Fruit fly (Drosophila melanogaster) whole organism, embryonic: Measurements from ENCODE around the gene Rpn10.

Source experiments
- CG12219 ChIP-seq: fragments of 200-800 bp; sonication (Bioruptor generic); optimal IDR thresholded peaks from 3 replicates; lab custom pipeline; 2018; ENCODE audit warnings: missing biosample characterization, mild to moderate bottlenecking, missing genetic modification characterization
- CG13287 ChIP-seq: fragments of 200-800 bp; sonication (Bioruptor generic); IDR thresholded peaks from 2 replicates; pipeline ENCODE4 v1.3.6; 2022; ENCODE audit warnings: missing biosample characterization, missing genetic modification characterization; ENCODE audit not compliant: partially characterized antibody
- CG13894 ChIP-seq: fragments of 200-800 bp; sonication (Bioruptor generic); optimal IDR thresholded peaks from 3 replicates; lab custom pipeline; 2018; ENCODE audit warnings: missing biosample characterization, mild to moderate bottlenecking, missing genetic modification characterization, moderate library complexity
- CG15601 ChIP-seq: fragments of 200-800 bp; sonication (Bioruptor generic); optimal IDR thresholded peaks from 3 replicates; lab custom pipeline; 2019; ENCODE audit warnings: missing biosample characterization, mild to moderate bottlenecking, missing genetic modification characterization, moderate library complexity
- CG17186 ChIP-seq: fragments of 200-800 bp; sonication (Bioruptor generic); optimal IDR thresholded peaks from 3 replicates; lab custom pipeline; 2017; ENCODE audit warnings: missing biosample characterization, missing genetic modification reagents, missing genetic modification characterization
- CG17359 ChIP-seq: fragments of 200-800 bp; sonication (Bioruptor generic); optimal IDR thresholded peaks from 3 replicates; lab custom pipeline; 2018; ENCODE audit warnings: missing biosample characterization, mild to moderate bottlenecking, missing genetic modification characterization, moderate library complexity
- CG17802 ChIP-seq: fragments of 200-800 bp; sonication (Bioruptor generic); optimal IDR thresholded peaks from 2 replicates; lab custom pipeline; 2018; ENCODE audit warnings: missing biosample characterization, mild to moderate bottlenecking, missing genetic modification characterization, moderate library complexity
- CG18619 ChIP-seq: fragments of 200-800 bp; sonication (Bioruptor generic); optimal IDR thresholded peaks from 3 replicates; lab custom pipeline; 2017; ENCODE audit warnings: missing biosample characterization, mild to moderate bottlenecking, missing genetic modification characterization
- CG2678 ChIP-seq: fragments of 200-800 bp; sonication (Bioruptor generic); optimal IDR thresholded peaks from 3 replicates; lab custom pipeline; 2019; ENCODE audit warnings: missing biosample characterization, mild to moderate bottlenecking, missing genetic modification characterization, moderate library complexity
- CG2889 ChIP-seq: fragments of 200-800 bp; sonication (Bioruptor generic); IDR thresholded peaks from 3 replicates; pipeline ENCODE4 v1.3.6; 2022; ENCODE audit warnings: missing biosample characterization, missing genetic modification characterization
- CG31224 ChIP-seq: fragments of 200-800 bp; sonication (Bioruptor generic); IDR thresholded peaks from 2 replicates; pipeline ENCODE4 v1.3.6; 2022; ENCODE audit warnings: missing biosample characterization, missing genetic modification characterization
- CG31388 ChIP-seq: fragments of 200-800 bp; sonication (Bioruptor generic); optimal IDR thresholded peaks from 2 replicates; lab custom pipeline; 2016; ENCODE audit warnings: missing biosample characterization, missing genetic modification characterization
- CG6254 ChIP-seq: fragments of 200-800 bp; sonication (Bioruptor generic); optimal IDR thresholded peaks from 3 replicates; lab custom pipeline; 2017; ENCODE audit warnings: mild to moderate bottlenecking, missing biosample characterization, missing genetic modification reagents, missing genetic modification characterization
- CG7357 ChIP-seq: fragments of 200-800 bp; sonication (Bioruptor generic); IDR thresholded peaks from 3 replicates; pipeline ENCODE4 v1.3.6; 2022; ENCODE audit warnings: missing biosample characterization, missing genetic modification characterization
- CG7556 ChIP-seq: fragments of 200-800 bp; sonication (Bioruptor generic); optimal IDR thresholded peaks from 2 replicates; lab custom pipeline; 2017; ENCODE audit warnings: missing biosample characterization, mild to moderate bottlenecking, missing genetic modification characterization
- CG7928 ChIP-seq: fragments of 200-800 bp; sonication (Bioruptor generic); optimal IDR thresholded peaks from 2 replicates; lab custom pipeline; 2017; ENCODE audit warnings: missing biosample characterization, mild to moderate bottlenecking, missing genetic modification characterization
- CG8944 ChIP-seq: fragments of 200-800 bp; sonication (Bioruptor generic); optimal IDR thresholded peaks from 3 replicates; lab custom pipeline; 2016; ENCODE audit warnings: missing biosample characterization, missing genetic modification characterization
- Chrac-16 ChIP-seq: fragments of 200-800 bp; sonication (Bioruptor generic); optimal IDR thresholded peaks from 3 replicates; lab custom pipeline; 2016; ENCODE audit warnings: missing biosample characterization, missing genetic modification characterization
- MESR4 ChIP-seq: fragments of 200-800 bp; sonication (Bioruptor generic); optimal IDR thresholded peaks from 2 replicates; lab custom pipeline; 2018; ENCODE audit warnings: missing biosample characterization, mild to moderate bottlenecking, missing genetic modification characterization, moderate library complexity
- Max ChIP-seq: fragments of 200-800 bp; sonication (Bioruptor generic); optimal IDR thresholded peaks from 2 replicates; lab custom pipeline; 2016; ENCODE audit warnings: missing biosample characterization, mild to moderate bottlenecking, missing genetic modification characterization
- PHDP ChIP-seq: fragments of 200-800 bp; sonication (Bioruptor generic); optimal IDR thresholded peaks from 3 replicates; lab custom pipeline; 2018; ENCODE audit warnings: missing biosample characterization, mild to moderate bottlenecking, missing genetic modification characterization, moderate library complexity
- Rx ChIP-seq: fragments of 200-800 bp; sonication (Bioruptor generic); IDR thresholded peaks from 2 replicates; pipeline ENCODE4 v1.3.6; 2022; ENCODE audit warnings: missing biosample characterization, missing genetic modification characterization
- Sin3A ChIP-seq: fragments of >200 bp; optimal IDR thresholded peaks from 2 replicates; lab custom pipeline; 2018
- Trl ChIP-seq, 3 experiments: fragments of >200 bp in 2 of 3; fragments of 200-800 bp in 1 of 3; sonication (Bioruptor generic) in 1 of 3; optimal IDR thresholded peaks; 2 replicates in 1 of 3; 3 replicates in 2 of 3; lab custom pipeline; 2016 to 2017; ENCODE audit warnings: missing biosample characterization in 1 of 3, missing genetic modification characterization in 1 of 3
- ap ChIP-seq: fragments of 200-800 bp; sonication (Bioruptor generic); IDR thresholded peaks from 2 replicates; pipeline ENCODE4 v1.3.6; 2022; ENCODE audit warnings: missing biosample characterization, missing genetic modification characterization
- bsh ChIP-seq, 2 experiments: fragments of 200-800 bp; sonication (Bioruptor generic); optimal IDR thresholded peaks; 2 replicates each; lab custom pipeline; 2017 to 2018; ENCODE audit warnings: mild to moderate bottlenecking in 2 of 2, missing biosample characterization in 2 of 2, missing genetic modification characterization in 2 of 2, moderate library complexity in 1 of 2
- da ChIP-seq: fragments of 200-800 bp; sonication (Bioruptor generic); optimal IDR thresholded peaks from 2 replicates; lab custom pipeline; 2016; ENCODE audit warnings: missing biosample characterization, missing genetic modification characterization
- danr ChIP-seq: fragments of 200-800 bp; sonication (Bioruptor generic); IDR thresholded peaks from 2 replicates; pipeline ENCODE4 v1.3.6; 2022; ENCODE audit warnings: missing biosample characterization, missing genetic modification characterization
- dati ChIP-seq: fragments of 200-800 bp; sonication (Bioruptor generic); IDR thresholded peaks from 2 replicates; pipeline ENCODE4 v1.3.6; 2022; ENCODE audit warnings: missing biosample characterization, missing genetic modification characterization
- emc ChIP-seq: fragments of 200-800 bp; sonication (Bioruptor generic); optimal IDR thresholded peaks from 2 replicates; lab custom pipeline; 2016; ENCODE audit warnings: missing biosample characterization, missing genetic modification characterization
- ems ChIP-seq: fragments of 200-800 bp; sonication (Bioruptor generic); optimal IDR thresholded peaks from 3 replicates; lab custom pipeline; 2016; ENCODE audit warnings: missing biosample characterization, missing genetic modification characterization
- eyg ChIP-seq: fragments of 200-800 bp; sonication (Bioruptor generic); optimal IDR thresholded peaks from 3 replicates; lab custom pipeline; 2016; ENCODE audit warnings: missing biosample characterization, missing genetic modification characterization
- gcm ChIP-seq: fragments of 200-800 bp; sonication (Bioruptor generic); optimal IDR thresholded peaks from 2 replicates; lab custom pipeline; 2019; ENCODE audit warnings: missing biosample characterization, mild to moderate bottlenecking, missing genetic modification characterization, moderate library complexity
- gem ChIP-seq: fragments of 200-800 bp; sonication (Bioruptor generic); optimal IDR thresholded peaks from 2 replicates; lab custom pipeline; 2019; ENCODE audit warnings: missing biosample characterization, mild to moderate bottlenecking, missing genetic modification characterization, moderate library complexity
- hb ChIP-seq: fragments of 200-800 bp; sonication (Bioruptor generic); IDR thresholded peaks from 3 replicates; pipeline ENCODE4 v1.3.6; 2022; ENCODE audit warnings: missing biosample characterization, missing genetic modification characterization; ENCODE audit not compliant: partially characterized antibody
- hbn ChIP-seq: fragments of 200-800 bp; sonication (Bioruptor generic); IDR thresholded peaks from 2 replicates; pipeline ENCODE4 v1.3.6; 2022; ENCODE audit warnings: missing biosample characterization, missing genetic modification characterization; ENCODE audit not compliant: partially characterized antibody
- hkb ChIP-seq, 2 experiments: fragments of 200-800 bp in 1 of 2; fragments of >200 bp in 1 of 2; sonication (Bioruptor generic) in 1 of 2; IDR thresholded peaks in 1 of 2; optimal IDR thresholded peaks in 1 of 2; 2 replicates each; pipeline versions ENCODE4 v1.3.6 to Lab custom; 2017 to 2022; ENCODE audit warnings: missing biosample characterization in 1 of 2, missing genetic modification characterization in 1 of 2
- jumu ChIP-seq: fragments of 200-800 bp; sonication (Bioruptor generic); optimal IDR thresholded peaks from 3 replicates; lab custom pipeline; 2016; ENCODE audit warnings: missing biosample characterization, missing genetic modification characterization
- lilli ChIP-seq: fragments of 200-800 bp; sonication (Bioruptor generic); optimal IDR thresholded peaks from 3 replicates; lab custom pipeline; 2016; ENCODE audit warnings: missing biosample characterization, missing genetic modification characterization
- mld ChIP-seq: fragments of 200-800 bp; sonication (Bioruptor generic); IDR thresholded peaks from 3 replicates; pipeline ENCODE4 v1.3.6; 2022; ENCODE audit warnings: missing biosample characterization, missing genetic modification characterization; ENCODE audit not compliant: partially characterized antibody
- nerfin-1 ChIP-seq: fragments of 200-800 bp; sonication (Bioruptor generic); optimal IDR thresholded peaks from 3 replicates; lab custom pipeline; 2019; ENCODE audit warnings: missing biosample characterization, mild to moderate bottlenecking, missing genetic modification characterization, moderate library complexity
- nerfin-2 ChIP-seq: fragments of 200-800 bp; sonication (Bioruptor generic); IDR thresholded peaks from 2 replicates; pipeline ENCODE4 v1.3.6; 2022; ENCODE audit warnings: missing biosample characterization, missing genetic modification characterization; ENCODE audit not compliant: partially characterized antibody
- pho ChIP-seq: fragments of 200-800 bp; sonication (Bioruptor generic); optimal IDR thresholded peaks from 2 replicates; lab custom pipeline; 2016; ENCODE audit warnings: missing biosample characterization, missing genetic modification characterization
- pzg ChIP-seq: fragments of 200-800 bp; sonication (Bioruptor generic); optimal IDR thresholded peaks from 3 replicates; lab custom pipeline; 2018; ENCODE audit warnings: missing biosample characterization, mild to moderate bottlenecking, missing genetic modification characterization, moderate library complexity
- seq ChIP-seq: fragments of 200-800 bp; sonication (Bioruptor generic); IDR thresholded peaks from 2 replicates; pipeline ENCODE4 v1.3.6; 2022; ENCODE audit warnings: missing biosample characterization, missing genetic modification characterization
- sisA ChIP-seq: fragments of 200-800 bp; sonication (Bioruptor generic); IDR thresholded peaks from 2 replicates; pipeline ENCODE4 v1.3.6; 2022; ENCODE audit warnings: missing biosample characterization, missing genetic modification characterization
- sob ChIP-seq: fragments of 200-800 bp; sonication (Bioruptor generic); IDR thresholded peaks from 2 replicates; pipeline ENCODE4 v1.3.6; 2022; ENCODE audit warnings: missing biosample characterization, missing genetic modification characterization
- tio ChIP-seq: fragments of 200-800 bp; sonication (Bioruptor generic); optimal IDR thresholded peaks from 2 replicates; lab custom pipeline; 2017; ENCODE audit warnings: missing biosample characterization, missing genetic modification characterization, inconsistent platforms
- trh ChIP-seq: fragments of 200-800 bp; sonication (Bioruptor generic); optimal IDR thresholded peaks from 2 replicates; lab custom pipeline; 2016; ENCODE audit warnings: missing biosample characterization, missing genetic modification characterization
- zf30C ChIP-seq: fragments of 200-800 bp; sonication (Bioruptor generic); optimal IDR thresholded peaks from 3 replicates; lab custom pipeline; 2018; ENCODE audit warnings: missing biosample characterization, mild to moderate bottlenecking, missing genetic modification characterization

Gene Rpn10

dm6 chr3L:21536857-21537256 is at the start of gene Rpn10 (continued):
- TF ChIP-seq hbn (peak; percentile 98), emc (no peak), CG15601 (peak; percentile 11), pzg (GFP tag; lab: Kevin White, UChicago) (peak; percentile 94), dati (GFP tag; lab: Robert Waterston, UW) (no peak), CG18619 (GFP tag; lab: Kevin White, UChicago) (no peak), nerfin-2 (peak; percentile 90), gem (tag; lab: Kevin White, UChicago) (no peak), CG7556 (GFP tag; lab: Kevin White, UChicago) (no peak), da (GFP tag; lab: Kevin White, UChicago) (no peak), CG2889 (no peak), Trl (optimal IDR thresholded peaks at IDR 0.05; lab: Kevin White, UChicago) (no peak), Trl (GFP tag; optimal IDR thresholded peaks at IDR 0.05; lab: Kevin White, UChicago) (no peak), pho (GFP tag; lab: Kevin White, UChicago) (no peak), CG31224 (GFP tag; lab: Robert Waterston, UW) (no peak), ap (no peak), hkb (optimal IDR thresholded peaks at IDR 0.05; lab: Kevin White, UChicago) (no peak), hkb (GFP tag; IDR thresholded peaks at IDR 0.05; lab: Robert Waterston, UW) (no peak; the same call in 1 of the 2 replicates), sisA (GFP tag; lab: Robert Waterston, UW) (no peak), tio (GFP tag; lab: Kevin White, UChicago) (no peak), ems (GFP tag; lab: Kevin White, UChicago) (no peak), zf30C (GFP tag; lab: Kevin White, UChicago) (peak; percentile 78), nerfin-1 (tag; lab: Kevin White, UChicago) (peak; percentile 58), CG31388 (GFP tag; lab: Kevin White, UChicago) (no peak), CG7357 (no peak), bsh (GFP tag; optimal IDR thresholded peaks at IDR 0.05; lab: Kevin White, UChicago) (no peak), Sin3A (lab: Kevin White, UChicago) (peak; percentile 27), mld (GFP tag; lab: Robert Waterston, UW) (peak; percentile 93), hb (peak; percentile 98), Max (GFP tag; lab: Kevin White, UChicago) (no peak), Rx (GFP tag; lab: Robert Waterston, UW) (no peak), CG13287 (peak; percentile 98), CG17186 (GFP tag; lab: Kevin White, UChicago) (no peak), trh (GFP tag; lab: Kevin White, UChicago) (no peak), CG17802 (tag; lab: Kevin White, UChicago) (no peak), CG7928 (GFP tag; lab: Kevin White, UChicago) (no peak), sob (GFP tag; lab: Robert Waterston, UW) (peak; percentile 65; the same call in 1 of the 2 replicates), CG2678 (tag; lab: Kevin White, UChicago) (no peak), danr (no peak), CG8944 (peak; percentile 5), CG12219 (GFP tag; lab: Kevin White, UChicago) (no peak), MESR4 (GFP tag; lab: Kevin White, UChicago) (peak; percentile 76), PHDP (tag; lab: Kevin White, UChicago) (peak; percentile 22), CG13894 (tag; lab: Kevin White, UChicago) (peak; percentile 78), Chrac-16 (peak; percentile 49), eyg (no peak), lilli (GFP tag; lab: Kevin White, UChicago) (peak; percentile 42), CG17359 (tag; lab: Kevin White, UChicago) (no peak), jumu (no peak), seq (GFP tag; lab: Robert Waterston, UW) (no peak), CG6254 (peak; percentile 8), gcm (GFP tag; lab: Kevin White, UChicago) (no peak)
